Worm (Caenorhabditis elegans) whole organism, L1 larva: ENCODE data around the gene ceh-63.

Experiments
- C04F5.9 ChIP-seq: sonication (generic microtip); optimal IDR thresholded peaks from 2 replicates; lab custom pipeline; 2016; ENCODE audit warnings: missing genetic modification characterization, missing compliant biosample characterization
- C16A3.4 ChIP-seq: fragments of 150-350 bp; optimal IDR thresholded peaks from 2 replicates; lab custom pipeline; 2014; ENCODE audit warnings: missing biosample characterization, missing genetic modification characterization
- aha-1 ChIP-seq: fragments of 150-350 bp; optimal IDR thresholded peaks from 2 replicates; lab custom pipeline; 2014; ENCODE audit warnings: missing biosample characterization, missing genetic modification characterization
- alr-1 ChIP-seq: fragments of 200-800 bp; sonication (Bioruptor generic); optimal IDR thresholded peaks from 2 replicates; lab custom pipeline; 2018; ENCODE audit warnings: borderline replicate concordance, mild to moderate bottlenecking, missing genetic modification characterization, missing compliant biosample characterization
- aly-2 ChIP-seq: fragments of 150-350 bp; optimal IDR thresholded peaks from 2 replicates; lab custom pipeline; 2014; ENCODE audit warnings: missing biosample characterization, missing genetic modification characterization
- ceh-8 ChIP-seq: fragments of 200-800 bp; sonication (Bioruptor generic); optimal IDR thresholded peaks from 2 replicates; lab custom pipeline; 2018; ENCODE audit warnings: mild to moderate bottlenecking, missing genetic modification characterization, moderate library complexity, missing compliant biosample characterization
- ceh-82 ChIP-seq, 3 experiments: fragments of 150-350 bp in 1 of 3; sonication (generic microtip) in 2 of 3; optimal IDR thresholded peaks; 2 replicates each; lab custom pipeline; 2014 to 2017; ENCODE audit warnings: missing biosample characterization in 3 of 3, missing genetic modification characterization in 3 of 3
- dpl-1 ChIP-seq, 3 experiments: fragments of 150-350 bp in 2 of 3; sonication (generic microtip) in 1 of 3; optimal IDR thresholded peaks; 2 replicates each; lab custom pipeline; 2014 to 2017; ENCODE audit warnings: missing biosample characterization in 3 of 3, missing genetic modification characterization in 3 of 3, missing genetic modification reagents in 3 of 3
- dsc-1 ChIP-seq: sonication (generic microtip); optimal IDR thresholded peaks from 2 replicates; lab custom pipeline; 2016; ENCODE audit warnings: mild to moderate bottlenecking, missing genetic modification characterization, missing compliant biosample characterization
- efl-1 ChIP-seq, 4 experiments: fragments of 150-350 bp; optimal IDR thresholded peaks in 3 of 4; peaks in 1 of 4; 1 replicate in 1 of 4; 2 replicates in 3 of 4; lab custom pipeline; 2014; ENCODE audit warnings: missing biosample characterization in 2 of 4, missing genetic modification characterization in 2 of 4, missing genetic modification reagents in 2 of 4
- egl-27 ChIP-seq, 2 experiments: fragments of 150-350 bp in 1 of 2; sonication (generic microtip); optimal IDR thresholded peaks; 3 replicates each; lab custom pipeline; 2017 to 2018; ENCODE audit warnings: missing biosample characterization in 2 of 2, missing genetic modification characterization in 2 of 2, missing genetic modification reagents in 2 of 2
- ets-5 ChIP-seq: fragments of 200-800 bp; sonication (Bioruptor generic); IDR thresholded peaks from 2 replicates; pipeline ENCODE4 v1.3.6; 2022; ENCODE audit warnings: missing genetic modification characterization, missing compliant biosample characterization
- fkh-10 ChIP-seq: sonication (generic microtip); optimal IDR thresholded peaks from 2 replicates; lab custom pipeline; 2017; ENCODE audit warnings: missing biosample characterization, missing genetic modification reagents, missing genetic modification characterization
- hlh-17 ChIP-seq: fragments of 200-800 bp; sonication (Bioruptor generic); optimal IDR thresholded peaks from 2 replicates; lab custom pipeline; 2018; ENCODE audit warnings: missing genetic modification characterization, mild to moderate bottlenecking, missing compliant biosample characterization, moderate library complexity, borderline replicate concordance
- irx-1 ChIP-seq: sonication (generic microtip); optimal IDR thresholded peaks from 2 replicates; lab custom pipeline; 2016; ENCODE audit warnings: missing genetic modification characterization, missing compliant biosample characterization
- jun-1 ChIP-seq: fragments of 150-350 bp; optimal IDR thresholded peaks from 2 replicates; lab custom pipeline; 2014; ENCODE audit warnings: missing biosample characterization, missing genetic modification reagents, missing genetic modification characterization
- lin-13 ChIP-seq: fragments of 150-350 bp; optimal IDR thresholded peaks from 2 replicates; lab custom pipeline; 2014; ENCODE audit warnings: missing biosample characterization, missing genetic modification reagents, missing genetic modification characterization
- lin-14 ChIP-seq: fragments of 200-800 bp; sonication (Bioruptor generic); optimal IDR thresholded peaks from 2 replicates; lab custom pipeline; 2018; ENCODE audit warnings: mild to moderate bottlenecking, missing genetic modification characterization, moderate library complexity, missing compliant biosample characterization
- lin-15B ChIP-seq: fragments of 150-350 bp; sonication (generic microtip); optimal IDR thresholded peaks from 3 replicates; lab custom pipeline; 2014; ENCODE audit warnings: missing biosample characterization, missing genetic modification characterization
- mdl-1 ChIP-seq, 2 experiments: fragments of 150-350 bp; optimal IDR thresholded peaks; 2 replicates each; lab custom pipeline; 2014 to 2017; ENCODE audit warnings: missing biosample characterization in 2 of 2, missing genetic modification characterization in 2 of 2, inconsistent platforms in 1 of 2
- mef-2 ChIP-seq: fragments of 150-350 bp; optimal IDR thresholded peaks from 2 replicates; lab custom pipeline; 2014; ENCODE audit warnings: missing biosample characterization, missing genetic modification characterization
- mep-1 ChIP-seq: fragments of 150-350 bp; optimal IDR thresholded peaks from 2 replicates; lab custom pipeline; 2014; ENCODE audit warnings: missing biosample characterization, missing genetic modification characterization
- nhr-11 ChIP-seq: fragments of 150-350 bp; optimal IDR thresholded peaks from 2 replicates; lab custom pipeline; 2014; ENCODE audit warnings: missing biosample characterization, missing genetic modification characterization
- nhr-20 ChIP-seq: sonication (generic microtip); optimal IDR thresholded peaks from 2 replicates; lab custom pipeline; 2016; ENCODE audit warnings: mild to moderate bottlenecking, missing genetic modification characterization, missing compliant biosample characterization
- nhr-28 ChIP-seq: fragments of 150-350 bp; optimal IDR thresholded peaks from 2 replicates; lab custom pipeline; 2014; ENCODE audit warnings: missing biosample characterization, missing genetic modification characterization
- nhr-71 ChIP-seq: sonication (generic microtip); optimal IDR thresholded peaks from 2 replicates; lab custom pipeline; 2016; ENCODE audit warnings: mild to moderate bottlenecking, missing genetic modification characterization, moderate library complexity, missing compliant biosample characterization
- nhr-85 ChIP-seq: sonication (generic microtip); peaks from one replicate; lab custom pipeline; 2016; ENCODE audit warnings: missing genetic modification characterization, inconsistent platforms, missing compliant biosample characterization
- nhr-90 ChIP-seq: sonication (generic microtip); optimal IDR thresholded peaks from 2 replicates; lab custom pipeline; 2016; ENCODE audit warnings: mild to moderate bottlenecking, missing genetic modification characterization, missing compliant biosample characterization; ENCODE audit not compliant: poor library complexity
- pag-3 ChIP-seq: sonication (generic microtip); optimal IDR thresholded peaks from 2 replicates; lab custom pipeline; 2017; ENCODE audit warnings: missing genetic modification characterization, mild to moderate bottlenecking, missing compliant biosample characterization, antibody characterized with exemption, borderline replicate concordance; ENCODE audit not compliant: insufficient read depth
- pqm-1 ChIP-seq: sonication (generic microtip); optimal IDR thresholded peaks from 3 replicates; lab custom pipeline; 2017; ENCODE audit warnings: missing biosample characterization, missing genetic modification characterization
- snpc-4 ChIP-seq: fragments of 150-350 bp; optimal IDR thresholded peaks from 2 replicates; lab custom pipeline; 2014; ENCODE audit warnings: missing biosample characterization, missing genetic modification characterization
- sox-4 ChIP-seq: sonication (generic microtip); optimal IDR thresholded peaks from 2 replicates; lab custom pipeline; 2016; ENCODE audit warnings: missing genetic modification characterization, missing compliant biosample characterization
- sup-37 ChIP-seq: fragments of 200-800 bp; sonication (Bioruptor generic); optimal IDR thresholded peaks from 2 replicates; lab custom pipeline; 2018; ENCODE audit warnings: mild to moderate bottlenecking, missing genetic modification characterization, missing compliant biosample characterization
- unc-130 ChIP-seq: fragments of 150-350 bp; optimal IDR thresholded peaks from 2 replicates; lab custom pipeline; 2017; ENCODE audit warnings: missing biosample characterization, missing genetic modification characterization, inconsistent platforms
- unc-30 ChIP-seq: sonication (generic microtip); optimal IDR thresholded peaks from 2 replicates; lab custom pipeline; 2017; ENCODE audit warnings: missing biosample characterization, missing genetic modification characterization
- unc-98 ChIP-seq: fragments of 200-800 bp; sonication (Bioruptor generic); IDR thresholded peaks from 2 replicates; pipeline ENCODE4 v1.3.6; 2022; ENCODE audit warnings: missing genetic modification characterization, missing compliant biosample characterization
- vab-15 ChIP-seq: sonication (generic microtip); optimal IDR thresholded peaks from 2 replicates; lab custom pipeline; 2017; ENCODE audit warnings: missing genotype, mild to moderate bottlenecking, missing genetic modification characterization, missing compliant biosample characterization
- zip-4 ChIP-seq: fragments of 200-800 bp; sonication (Bioruptor generic); optimal IDR thresholded peaks from 2 replicates; lab custom pipeline; 2018; ENCODE audit warnings: mild to moderate bottlenecking, missing genetic modification characterization, moderate library complexity, missing compliant biosample characterization
- ztf-11 ChIP-seq, 2 experiments: sonication (generic microtip); optimal IDR thresholded peaks; 2 replicates each; lab custom pipeline; 2016 to 2017; ENCODE audit warnings: missing genetic modification characterization in 2 of 2, missing biosample characterization in 1 of 2, missing compliant biosample characterization in 1 of 2
- ztf-4 ChIP-seq: fragments of 150-350 bp; optimal IDR thresholded peaks from 2 replicates; lab custom pipeline; 2014; ENCODE audit warnings: missing biosample characterization, missing genetic modification characterization

Gene ceh-63

ce11 chrX:3634782-3635181 is 39.1 kb downstream of the ceh-63 start:
- TF ChIP-seq mep-1 (tag; lab: Kevin White, UChicago) (no peak), egl-27 (tag; optimal IDR thresholded peaks at IDR 0.05; lab: Kevin White, UChicago) (no peak), lin-14 (GFP tag; lab: Kevin White, UChicago) (peak; percentile 52), nhr-20 (tag; lab: Kevin White, UChicago) (no peak), efl-1 (optimal IDR thresholded peaks at IDR 0.05; lab: Kevin White, UChicago) (no peak), efl-1 (GFP tag; optimal IDR thresholded peaks at IDR 0.05 in 1 of 2; lab: Kevin White, UChicago) (peak in 1 of 2 experiments; percentile 42), zip-4 (GFP tag; lab: Kevin White, UChicago) (no peak), ceh-82 (tag; optimal IDR thresholded peaks at IDR 0.05; lab: Kevin White, UChicago) (no peak), dpl-1 (GFP tag; optimal IDR thresholded peaks at IDR 0.05; lab: Kevin White, UChicago) (no peak)

ce11 chrX:3633654-3634053 is 40.2 kb downstream of the ceh-63 start, which contains the start of gene gst-11:
gst-11 (minus strand) TSS chrX:3633754.
- TF ChIP-seq pag-3, result no peak
- peak; percentile 25 for TF ChIP-seq ceh-8 (GFP tag; lab: Kevin White, UChicago)

DNA sequence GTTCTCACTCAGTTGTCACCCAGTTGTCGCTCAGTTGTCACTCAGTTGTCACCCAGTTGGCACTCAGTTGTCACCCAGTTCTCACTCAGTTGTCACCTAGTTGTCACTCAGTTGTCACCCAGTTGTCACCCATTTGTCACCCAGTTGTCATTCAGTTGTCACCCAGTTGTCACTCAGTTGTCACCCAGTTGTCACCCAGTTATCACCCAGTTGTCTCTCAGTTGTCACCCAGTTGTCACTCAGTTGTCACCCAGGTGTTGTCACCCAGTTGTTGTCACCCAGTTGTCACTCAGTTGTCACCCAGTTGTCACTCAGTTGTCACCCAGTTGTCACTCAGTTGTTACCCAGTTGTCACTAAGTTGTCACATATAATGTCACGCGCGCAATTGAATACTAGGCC is 42.3 kb downstream of the ceh-63 start:
- TF ChIP-seq hlh-17 (peak; percentile 30), zip-4 (GFP tag; lab: Kevin White, UChicago) (no peak), ets-5 (peak; percentile 87; the same call in 1 of the 2 replicates), unc-98 (GFP tag; lab: Robert Waterston, UW) (0 out of 2 replicates have a peak, but pooled peaks have one; percentile 8), unc-130 (tag; lab: Kevin White, UChicago) (no peak), alr-1 (tag; lab: Kevin White, UChicago) (peak; percentile 36)

DNA sequence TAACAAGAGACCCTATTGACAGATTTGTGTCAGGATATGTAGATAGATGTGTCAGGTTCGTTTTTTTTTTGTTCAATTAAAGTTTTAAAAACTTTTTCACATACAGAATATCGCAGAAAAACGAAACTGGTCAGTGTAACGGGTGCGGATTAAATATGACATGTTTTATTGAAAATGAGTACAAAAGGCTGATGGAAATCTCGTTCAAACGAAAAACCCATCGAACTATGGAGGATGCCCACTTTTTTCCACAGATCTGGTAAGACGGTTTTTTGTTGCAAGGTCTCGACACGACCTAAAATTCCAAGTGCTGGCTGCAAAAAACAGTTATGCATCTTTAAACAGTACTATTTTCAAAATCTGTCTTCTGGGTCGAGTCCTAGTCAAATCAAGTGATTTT is 43.8 kb downstream of the ceh-63 start:
- TF ChIP-seq nhr-11 (tag; lab: Kevin White, UChicago), result no peak
- TF ChIP-seq lin-13 (GFP tag; lab: Kevin White, UChicago), result no peak
- TF ChIP-seq pqm-1 (tag; lab: Kevin White, UChicago), result no peak
- no peak for TF ChIP-seq unc-30 (tag; lab: Kevin White, UChicago)
- no peak for TF ChIP-seq mef-2 (tag; lab: Kevin White, UChicago)
- TF ChIP-seq mdl-1 (tag; optimal IDR thresholded peaks at IDR 0.05; lab: Kevin White, UChicago), result no peak
- TF ChIP-seq efl-1 (optimal IDR thresholded peaks at IDR 0.05; lab: Kevin White, UChicago), result no peak
- no peak for TF ChIP-seq efl-1 (GFP tag; optimal IDR thresholded peaks at IDR 0.05 in 1 of 2; lab: Kevin White, UChicago)
- no peak for TF ChIP-seq snpc-4 (tag; lab: Kevin White, UChicago)
- no peak for TF ChIP-seq ceh-82 (tag; optimal IDR thresholded peaks at IDR 0.05; lab: Kevin White, UChicago)
- TF ChIP-seq aha-1 (tag; lab: Kevin White, UChicago), result no peak
- no peak for TF ChIP-seq ztf-4
- TF ChIP-seq vab-15 (tag; lab: Kevin White, UChicago), result no peak
- no peak for TF ChIP-seq jun-1 (tag; lab: Kevin White, UChicago)
- no peak for TF ChIP-seq dsc-1
- no peak for TF ChIP-seq C16A3.4 (tag; lab: Kevin White, UChicago)
- no peak for TF ChIP-seq nhr-71 (tag; lab: Kevin White, UChicago)
- no peak for TF ChIP-seq pag-3
- TF ChIP-seq C04F5.9 (tag; lab: Kevin White, UChicago), result no peak
- no peak for TF ChIP-seq ztf-11 (tag; optimal IDR thresholded peaks at IDR 0.05; lab: Kevin White, UChicago)

- TF ChIP-seq fkh-10 (GFP tag; lab: Kevin White, UChicago) (no peak), pqm-1 (tag; lab: Kevin White, UChicago) (no peak), sup-37 (GFP tag; lab: Kevin White, UChicago) (no peak), aly-2 (tag; lab: Kevin White, UChicago) (no peak), nhr-11 (tag; lab: Kevin White, UChicago) (no peak), mdl-1 (tag; optimal IDR thresholded peaks at IDR 0.05; lab: Kevin White, UChicago) (no peak), ets-5 (no peak), nhr-20 (tag; lab: Kevin White, UChicago) (no peak), dpl-1 (GFP tag; optimal IDR thresholded peaks at IDR 0.05; lab: Kevin White, UChicago) (no peak), nhr-28 (tag; lab: Kevin White, UChicago) (no peak), irx-1 (tag; lab: Kevin White, UChicago) (no peak), lin-13 (GFP tag; lab: Kevin White, UChicago) (no peak), sox-4 (no peak), nhr-85 (tag; lab: Kevin White, UChicago) (no peak), nhr-90 (no peak), lin-15B (tag; lab: Kevin White, UChicago) (no peak)
- TF ChIP-seq, all 84 proteins: peak for 0
Observed at ce11 chrX:3628016-3628415, 45.8 kb downstream of the ceh-63 start, which contains the start of gene vep-2. vep-2 (plus strand) TSS chrX:3628316.
